Worm (Caenorhabditis elegans) whole organism, L1 larva: ENCODE measurements around the gene F53F4.16.
A peak's percentile ranks its signal among the peaks of the same experiment; 100 is the strongest.

Source experiments
- C04F5.9 ChIP-seq: sonication (generic microtip); optimal IDR thresholded peaks from 2 replicates; lab custom pipeline; 2016; ENCODE audit warnings: missing genetic modification characterization, missing compliant biosample characterization
- C16A3.4 ChIP-seq: fragments of 150-350 bp; optimal IDR thresholded peaks from 2 replicates; lab custom pipeline; 2014; ENCODE audit warnings: missing biosample characterization, missing genetic modification characterization
- C34B4.2 ChIP-seq: sonication (generic microtip); optimal IDR thresholded peaks from 2 replicates; lab custom pipeline; 2017; ENCODE audit warnings: mild to moderate bottlenecking, missing genetic modification characterization, missing compliant biosample characterization
- F16B12.6 ChIP-seq: fragments of 150-350 bp; optimal IDR thresholded peaks from 2 replicates; lab custom pipeline; 2014; ENCODE audit warnings: missing biosample characterization, missing genetic modification characterization
- aha-1 ChIP-seq: fragments of 150-350 bp; optimal IDR thresholded peaks from 2 replicates; lab custom pipeline; 2014; ENCODE audit warnings: missing biosample characterization, missing genetic modification characterization
- ama-1 ChIP-seq: fragments of 150-350 bp; optimal IDR thresholded peaks from 2 replicates; lab custom pipeline; 2014
- ceh-8 ChIP-seq: fragments of 200-800 bp; sonication (Bioruptor generic); optimal IDR thresholded peaks from 2 replicates; lab custom pipeline; 2018; ENCODE audit warnings: mild to moderate bottlenecking, missing genetic modification characterization, moderate library complexity, missing compliant biosample characterization
- ceh-82 ChIP-seq, 3 experiments: fragments of 150-350 bp in 1 of 3; sonication (generic microtip) in 2 of 3; optimal IDR thresholded peaks; 2 replicates each; lab custom pipeline; 2014 to 2017; ENCODE audit warnings: missing biosample characterization in 3 of 3, missing genetic modification characterization in 3 of 3
- ces-1 ChIP-seq: fragments of 150-350 bp; optimal IDR thresholded peaks from 2 replicates; lab custom pipeline; 2014; ENCODE audit warnings: missing biosample characterization, missing genetic modification reagents, missing genetic modification characterization
- dpl-1 ChIP-seq, 3 experiments: fragments of 150-350 bp in 2 of 3; sonication (generic microtip) in 1 of 3; optimal IDR thresholded peaks; 2 replicates each; lab custom pipeline; 2014 to 2017; ENCODE audit warnings: missing biosample characterization in 3 of 3, missing genetic modification characterization in 3 of 3, missing genetic modification reagents in 3 of 3
- dsc-1 ChIP-seq: sonication (generic microtip); optimal IDR thresholded peaks from 2 replicates; lab custom pipeline; 2016; ENCODE audit warnings: mild to moderate bottlenecking, missing genetic modification characterization, missing compliant biosample characterization
- efl-1 ChIP-seq, 4 experiments: fragments of 150-350 bp; optimal IDR thresholded peaks in 3 of 4; peaks in 1 of 4; 1 replicate in 1 of 4; 2 replicates in 3 of 4; lab custom pipeline; 2014; ENCODE audit warnings: missing biosample characterization in 2 of 4, missing genetic modification characterization in 2 of 4, missing genetic modification reagents in 2 of 4
- egl-13 ChIP-seq: sonication (generic microtip); optimal IDR thresholded peaks from 2 replicates; lab custom pipeline; 2016; ENCODE audit warnings: missing genotype, missing genetic modification reagents, missing genetic modification characterization, missing compliant biosample characterization
- egl-27 ChIP-seq, 2 experiments: fragments of 150-350 bp in 1 of 2; sonication (generic microtip); optimal IDR thresholded peaks; 3 replicates each; lab custom pipeline; 2017 to 2018; ENCODE audit warnings: missing biosample characterization in 2 of 2, missing genetic modification characterization in 2 of 2, missing genetic modification reagents in 2 of 2
- elt-2 ChIP-seq: sonication (generic microtip); optimal IDR thresholded peaks from 2 replicates; lab custom pipeline; 2016; ENCODE audit warnings: missing genetic modification characterization, mild to moderate bottlenecking, inconsistent platforms, missing compliant biosample characterization, missing genetic modification reagents
- fkh-8 ChIP-seq: sonication (generic microtip); optimal IDR thresholded peaks from 2 replicates; lab custom pipeline; 2016; ENCODE audit warnings: mild to moderate bottlenecking, missing genetic modification characterization, missing compliant biosample characterization
- fos-1 ChIP-seq: fragments of 150-350 bp; optimal IDR thresholded peaks from 2 replicates; lab custom pipeline; 2014; ENCODE audit warnings: missing biosample characterization, missing genetic modification characterization
- hlh-4 ChIP-seq: sonication (generic microtip); optimal IDR thresholded peaks from 2 replicates; lab custom pipeline; 2016; ENCODE audit warnings: mild to moderate bottlenecking, missing genetic modification characterization, missing compliant biosample characterization
- hpl-2 ChIP-seq: fragments of 150-350 bp; optimal IDR thresholded peaks from 2 replicates; lab custom pipeline; 2014; ENCODE audit warnings: missing biosample characterization, missing genetic modification reagents, missing genetic modification characterization
- irx-1 ChIP-seq: sonication (generic microtip); optimal IDR thresholded peaks from 2 replicates; lab custom pipeline; 2016; ENCODE audit warnings: missing genetic modification characterization, missing compliant biosample characterization
- isw-1 ChIP-seq: fragments of 200-800 bp; sonication (Bioruptor generic); IDR thresholded peaks from 2 replicates; pipeline ENCODE4 v1.3.6; 2022; ENCODE audit warnings: missing genetic modification characterization, missing compliant biosample characterization
- jun-1 ChIP-seq: fragments of 150-350 bp; optimal IDR thresholded peaks from 2 replicates; lab custom pipeline; 2014; ENCODE audit warnings: missing biosample characterization, missing genetic modification reagents, missing genetic modification characterization
- lin-13 ChIP-seq: fragments of 150-350 bp; optimal IDR thresholded peaks from 2 replicates; lab custom pipeline; 2014; ENCODE audit warnings: missing biosample characterization, missing genetic modification reagents, missing genetic modification characterization
- lin-14 ChIP-seq: fragments of 200-800 bp; sonication (Bioruptor generic); optimal IDR thresholded peaks from 2 replicates; lab custom pipeline; 2018; ENCODE audit warnings: mild to moderate bottlenecking, missing genetic modification characterization, moderate library complexity, missing compliant biosample characterization
- lin-15B ChIP-seq: fragments of 150-350 bp; sonication (generic microtip); optimal IDR thresholded peaks from 3 replicates; lab custom pipeline; 2014; ENCODE audit warnings: missing biosample characterization, missing genetic modification characterization
- lin-35 ChIP-seq, 2 experiments: fragments of 150-350 bp; optimal IDR thresholded peaks; 2 replicates each; lab custom pipeline; 2014; ENCODE audit warnings: missing biosample characterization in 2 of 2, missing genetic modification characterization in 2 of 2, missing genetic modification reagents in 2 of 2
- lsy-2 ChIP-seq, 2 experiments: fragments of 150-350 bp; optimal IDR thresholded peaks; 2 replicates each; lab custom pipeline; 2014; ENCODE audit warnings: missing biosample characterization in 2 of 2, missing genetic modification characterization in 2 of 2
- mab-9 ChIP-seq: fragments of 200-800 bp; sonication (Bioruptor generic); IDR thresholded peaks from 2 replicates; pipeline ENCODE4 v1.3.6; 2022; ENCODE audit warnings: missing genetic modification reagents, missing genetic modification characterization, missing compliant biosample characterization
- mef-2 ChIP-seq: fragments of 150-350 bp; optimal IDR thresholded peaks from 2 replicates; lab custom pipeline; 2014; ENCODE audit warnings: missing biosample characterization, missing genetic modification characterization
- mep-1 ChIP-seq: fragments of 150-350 bp; optimal IDR thresholded peaks from 2 replicates; lab custom pipeline; 2014; ENCODE audit warnings: missing biosample characterization, missing genetic modification characterization
- nhr-11 ChIP-seq: fragments of 150-350 bp; optimal IDR thresholded peaks from 2 replicates; lab custom pipeline; 2014; ENCODE audit warnings: missing biosample characterization, missing genetic modification characterization
- nhr-71 ChIP-seq: sonication (generic microtip); optimal IDR thresholded peaks from 2 replicates; lab custom pipeline; 2016; ENCODE audit warnings: mild to moderate bottlenecking, missing genetic modification characterization, moderate library complexity, missing compliant biosample characterization
- nhr-84 ChIP-seq: sonication (generic microtip); optimal IDR thresholded peaks from 2 replicates; lab custom pipeline; 2017; ENCODE audit warnings: missing biosample characterization, missing genetic modification characterization
- nhr-85 ChIP-seq: sonication (generic microtip); peaks from one replicate; lab custom pipeline; 2016; ENCODE audit warnings: missing genetic modification characterization, inconsistent platforms, missing compliant biosample characterization
- pag-3 ChIP-seq: sonication (generic microtip); optimal IDR thresholded peaks from 2 replicates; lab custom pipeline; 2017; ENCODE audit warnings: missing genetic modification characterization, mild to moderate bottlenecking, missing compliant biosample characterization, antibody characterized with exemption, borderline replicate concordance; ENCODE audit not compliant: insufficient read depth
- pax-3 ChIP-seq: fragments of 200-800 bp; sonication (Bioruptor generic); optimal IDR thresholded peaks from 2 replicates; lab custom pipeline; 2018; ENCODE audit warnings: mild to moderate bottlenecking, missing genetic modification characterization, moderate library complexity, missing compliant biosample characterization
- pqm-1 ChIP-seq: sonication (generic microtip); optimal IDR thresholded peaks from 3 replicates; lab custom pipeline; 2017; ENCODE audit warnings: missing biosample characterization, missing genetic modification characterization
- rnt-1 ChIP-seq: sonication (generic microtip); optimal IDR thresholded peaks from 2 replicates; lab custom pipeline; 2016; ENCODE audit warnings: mild to moderate bottlenecking, missing genetic modification characterization, moderate library complexity, missing compliant biosample characterization
- skn-1 ChIP-seq: fragments of 150-350 bp; optimal IDR thresholded peaks from 2 replicates; lab custom pipeline; 2014; ENCODE audit warnings: missing biosample characterization, missing genetic modification characterization
- snpc-4 ChIP-seq: fragments of 150-350 bp; optimal IDR thresholded peaks from 2 replicates; lab custom pipeline; 2014; ENCODE audit warnings: missing biosample characterization, missing genetic modification characterization
- snu-23 ChIP-seq: sonication (generic microtip); optimal IDR thresholded peaks from 2 replicates; lab custom pipeline; 2016; ENCODE audit warnings: missing genetic modification characterization, missing compliant biosample characterization
- sptf-1 ChIP-seq: fragments of 150-350 bp; optimal IDR thresholded peaks from 2 replicates; lab custom pipeline; 2014; ENCODE audit warnings: missing biosample characterization, missing genetic modification characterization
- swsn-7 ChIP-seq: sonication (generic microtip); optimal IDR thresholded peaks from 2 replicates; lab custom pipeline; 2016; ENCODE audit warnings: missing genetic modification characterization, missing compliant biosample characterization
- tbx-2 ChIP-seq: sonication (generic microtip); optimal IDR thresholded peaks from 2 replicates; lab custom pipeline; 2016; ENCODE audit warnings: missing genetic modification characterization, missing compliant biosample characterization
- unc-130 ChIP-seq: fragments of 150-350 bp; optimal IDR thresholded peaks from 2 replicates; lab custom pipeline; 2017; ENCODE audit warnings: missing biosample characterization, missing genetic modification characterization, inconsistent platforms
- unc-30 ChIP-seq: sonication (generic microtip); optimal IDR thresholded peaks from 2 replicates; lab custom pipeline; 2017; ENCODE audit warnings: missing biosample characterization, missing genetic modification characterization
- unc-62 ChIP-seq: fragments of 150-350 bp; optimal IDR thresholded peaks from 2 replicates; lab custom pipeline; 2014; ENCODE audit warnings: missing biosample characterization, missing genetic modification reagents, missing genetic modification characterization
- unc-98 ChIP-seq: fragments of 200-800 bp; sonication (Bioruptor generic); IDR thresholded peaks from 2 replicates; pipeline ENCODE4 v1.3.6; 2022; ENCODE audit warnings: missing genetic modification characterization, missing compliant biosample characterization
- zip-4 ChIP-seq: fragments of 200-800 bp; sonication (Bioruptor generic); optimal IDR thresholded peaks from 2 replicates; lab custom pipeline; 2018; ENCODE audit warnings: mild to moderate bottlenecking, missing genetic modification characterization, moderate library complexity, missing compliant biosample characterization
- ztf-11 ChIP-seq, 2 experiments: sonication (generic microtip); optimal IDR thresholded peaks; 2 replicates each; lab custom pipeline; 2016 to 2017; ENCODE audit warnings: missing genetic modification characterization in 2 of 2, missing biosample characterization in 1 of 2, missing compliant biosample characterization in 1 of 2

F53F4.16 gene

ce11 chrV:13627103-13627623 lies 5.5 kb upstream of the F53F4.16 start, which contains the start of gene sde-2:
Gene sde-2, plus strand, starts transcription at chrV:13627573.
- TF ChIP-seq skn-1 = no peak
- no peak for TF ChIP-seq unc-130 (tag; lab: Kevin White, UChicago)
- no peak for TF ChIP-seq zip-4 (GFP tag; lab: Kevin White, UChicago)
- peak in 2 of 3 experiments; percentile 28 to 38 for TF ChIP-seq dpl-1 (GFP tag; optimal IDR thresholded peaks at IDR 0.05; lab: Kevin White, UChicago)
- TF ChIP-seq elt-2 (tag; lab: Kevin White, UChicago) = no peak
- TF ChIP-seq nhr-84 = no peak
- TF ChIP-seq nhr-11 (tag; lab: Kevin White, UChicago) = no peak
- no peak for TF ChIP-seq lin-15B (tag; lab: Kevin White, UChicago)
- TF ChIP-seq hpl-2 (GFP tag; lab: Kevin White, UChicago) = no peak
- TF ChIP-seq jun-1 (tag; lab: Kevin White, UChicago) = no peak
- TF ChIP-seq mep-1 (tag; lab: Kevin White, UChicago) = no peak
- TF ChIP-seq isw-1 = peak; percentile 16; the same call in 1 of the 2 replicates
- no peak for TF ChIP-seq C34B4.2
- TF ChIP-seq hlh-4 = no peak
- peak in 1 of 2 experiments; percentile 27 for TF ChIP-seq lsy-2 (tag; optimal IDR thresholded peaks at IDR 0.05; lab: Kevin White, UChicago)
- TF ChIP-seq ceh-8 (GFP tag; lab: Kevin White, UChicago) = peak; percentile 57
- no peak for TF ChIP-seq egl-13 (tag; lab: Kevin White, UChicago)
- TF ChIP-seq swsn-7 (tag; lab: Kevin White, UChicago) = peak; percentile 33
- TF ChIP-seq efl-1 (optimal IDR thresholded peaks at IDR 0.05; lab: Kevin White, UChicago) = peak; percentile 6 to 39
- peak; percentile 28 to 86 for TF ChIP-seq efl-1 (GFP tag; optimal IDR thresholded peaks at IDR 0.05 in 1 of 2; lab: Kevin White, UChicago)
- peak; percentile 36 for TF ChIP-seq pax-3 (tag; lab: Kevin White, UChicago)
- no peak for TF ChIP-seq C04F5.9 (tag; lab: Kevin White, UChicago)
- peak in 1 of 3 experiments; percentile 0 for TF ChIP-seq ceh-82 (tag; optimal IDR thresholded peaks at IDR 0.05; lab: Kevin White, UChicago)
- no peak for TF ChIP-seq egl-27 (tag; optimal IDR thresholded peaks at IDR 0.05; lab: Kevin White, UChicago)
- TF ChIP-seq lin-14 = peak; percentile 82
- TF ChIP-seq nhr-85 (tag; lab: Kevin White, UChicago) = no peak
- peak; percentile 6 to 47 for TF ChIP-seq lin-35 (GFP tag; optimal IDR thresholded peaks at IDR 0.05; lab: Kevin White, UChicago)
- TF ChIP-seq snu-23 (GFP tag; lab: Kevin White, UChicago) = peak; percentile 33
- no peak for TF ChIP-seq lin-13 (GFP tag; lab: Kevin White, UChicago)
- TF ChIP-seq mef-2 (tag; lab: Kevin White, UChicago) = no peak
- TF ChIP-seq mab-9 (GFP tag; lab: Robert Waterston, UW) = no peak
- peak; percentile 49 for TF ChIP-seq nhr-71 (tag; lab: Kevin White, UChicago)
- TF ChIP-seq snpc-4 (tag; lab: Kevin White, UChicago) = no peak
- TF ChIP-seq tbx-2 (tag; lab: Kevin White, UChicago) = peak; percentile 44
- TF ChIP-seq irx-1 (tag; lab: Kevin White, UChicago) = no peak

ce11 chrV:13625517-13626097 lies 4.0 kb upstream of the F53F4.16 start, which contains the start of the genes nduv-2 and F53F4.12:
Gene nduv-2, minus strand, starts transcription at chrV:13625567.
Gene F53F4.12, plus strand, starts transcription at chrV:13626047.
- TF ChIP-seq C16A3.4 (tag; lab: Kevin White, UChicago) (peak; percentile 20), unc-98 (GFP tag; lab: Robert Waterston, UW) (no peak), nhr-84 (no peak), dpl-1 (GFP tag; optimal IDR thresholded peaks at IDR 0.05; lab: Kevin White, UChicago) (peak; percentile 7 to 71 (median 59)), pag-3 (tag; lab: Kevin White, UChicago) (no peak), dsc-1 (tag; lab: Kevin White, UChicago) (no peak), lsy-2 (tag; optimal IDR thresholded peaks at IDR 0.05; lab: Kevin White, UChicago) (peak in 1 of 2 experiments; percentile 66), ama-1 (lab: Kevin White, UChicago) (no peak), ztf-11 (tag; optimal IDR thresholded peaks at IDR 0.05; lab: Kevin White, UChicago) (no peak), aha-1 (tag; lab: Kevin White, UChicago) (no peak), swsn-7 (tag; lab: Kevin White, UChicago) (no peak), nhr-71 (tag; lab: Kevin White, UChicago) (peak; percentile 16), lin-13 (GFP tag; lab: Kevin White, UChicago) (no peak), ces-1 (no peak), unc-30 (no peak), unc-62 (no peak), rnt-1 (tag; lab: Kevin White, UChicago) (peak; percentile 67), fkh-8 (no peak), skn-1 (peak; percentile 10), fos-1 (tag; lab: Kevin White, UChicago) (no peak), sptf-1 (no peak), snu-23 (GFP tag; lab: Kevin White, UChicago) (peak; percentile 45), pqm-1 (tag; lab: Kevin White, UChicago) (no peak), F16B12.6 (tag; lab: Kevin White, UChicago) (no peak), nhr-85 (tag; lab: Kevin White, UChicago) (no peak)
